Fruit fly (Drosophila melanogaster): Measurements from ENCODE around the gene CG9915.
A peak's percentile ranks its signal among the peaks of the same experiment; 100 is the strongest.

The CG9915 gene

DNA sequence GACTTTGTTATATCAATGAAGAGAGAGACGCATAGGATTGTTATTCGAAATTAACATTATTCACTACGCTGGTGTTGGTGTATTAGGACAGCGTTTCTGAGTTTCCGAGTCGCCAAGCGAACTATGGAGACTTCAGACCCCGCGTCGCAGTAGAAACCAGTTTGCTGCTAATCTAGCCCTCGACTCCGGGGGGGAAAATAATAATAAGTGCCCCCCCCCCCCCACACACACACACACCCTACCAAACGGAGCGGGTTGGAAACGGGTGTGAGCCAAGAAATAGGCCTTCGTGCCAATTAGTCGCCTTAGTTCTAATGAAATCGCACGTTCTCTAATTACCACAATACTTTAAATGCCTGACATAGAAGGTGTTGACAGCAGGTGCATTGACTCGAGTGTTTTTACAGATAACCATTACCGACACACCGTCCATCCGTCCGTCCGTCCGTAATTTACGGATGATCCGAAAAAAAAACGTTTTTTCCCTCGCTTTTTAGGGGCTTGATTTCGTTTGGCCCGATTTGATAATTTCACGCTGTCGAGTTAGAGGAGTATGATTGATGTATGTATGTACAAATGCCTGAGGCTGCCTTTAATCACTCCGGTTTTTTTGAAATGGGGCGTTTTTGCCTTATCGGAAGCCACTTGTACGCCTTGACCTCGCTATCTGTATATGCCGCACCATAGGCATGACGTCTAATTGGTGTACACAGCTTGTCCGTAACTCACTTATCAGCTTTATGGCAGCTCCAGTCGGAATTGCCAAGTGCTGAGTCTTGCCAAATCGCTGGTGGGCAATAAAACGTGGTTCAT lies 31.0 kb downstream of the CG9915 start (continued):
- TF ChIP-seq CG32767 (GFP tag; IDR thresholded peaks at IDR 0.05) = peak; percentile 56; the same call in 1 of the 2 replicates
- TF ChIP-seq chinmo (GFP tag; IDR thresholded peaks at IDR 0.05; ENCODE audit: partially characterized antibody) = 0 out of 4 replicates have a peak, but pooled peaks have one; percentile 53
- no peak for TF ChIP-seq CG30020 (tag; optimal IDR thresholded peaks at IDR 0.05)
- TF ChIP-seq CG12769 (tag; optimal IDR thresholded peaks at IDR 0.05) = peak; percentile 42
- no peak for TF ChIP-seq gsb-n (tag; optimal IDR thresholded peaks at IDR 0.05)
- TF ChIP-seq sqz (GFP tag; optimal IDR thresholded peaks at IDR 0.05) = peak; percentile 73
- peak; percentile 3 for TF ChIP-seq CG13624 (GFP tag; optimal IDR thresholded peaks at IDR 0.05)
- TF ChIP-seq E2f1 (GFP tag; IDR thresholded peaks at IDR 0.05) = no peak
- TF ChIP-seq CG34376 (GFP tag; optimal IDR thresholded peaks at IDR 0.05) = peak; percentile 97
- TF ChIP-seq Sin3A (optimal IDR thresholded peaks at IDR 0.05) = no peak
- peak in 1 of 2 experiments; percentile 30 for TF ChIP-seq eve (GFP tag; optimal IDR thresholded peaks at IDR 0.05)
- TF ChIP-seq CG12155 (GFP tag; optimal IDR thresholded peaks at IDR 0.05) = no peak
- TF ChIP-seq GATAe (GFP tag; conservative IDR thresholded peaks at IDR 0.05) = peak; percentile 31
- TF ChIP-seq exex (tag; optimal IDR thresholded peaks at IDR 0.05) = peak; percentile 88
- peak; percentile 97 for TF ChIP-seq sug (tag; optimal IDR thresholded peaks at IDR 0.05)
- peak; percentile 17 for TF ChIP-seq CG7745 (tag; optimal IDR thresholded peaks at IDR 0.05)
- TF ChIP-seq CG18764 (GFP tag; optimal IDR thresholded peaks at IDR 0.05) = no peak
- TF ChIP-seq NK7.1 (GFP tag; optimal IDR thresholded peaks at IDR 0.05) = no peak
- TF ChIP-seq rib (GFP tag; IDR thresholded peaks at IDR 0.05) = peak; percentile 63
- peak; percentile 26; the same call in 1 of the 2 replicates for TF ChIP-seq Bgb (GFP tag; IDR thresholded peaks at IDR 0.05; ENCODE audit: partially characterized antibody)
- TF ChIP-seq Vsx1 (GFP tag; optimal IDR thresholded peaks at IDR 0.05) = peak; percentile 27
- no peak for TF ChIP-seq CG11247 (GFP tag; IDR thresholded peaks at IDR 0.05)
- no peak for TF ChIP-seq lola (GFP tag; optimal IDR thresholded peaks at IDR 0.05)
- peak; percentile 62 for TF ChIP-seq Hey (tag; optimal IDR thresholded peaks at IDR 0.05)
- TF ChIP-seq Pdp1 (GFP tag; optimal IDR thresholded peaks at IDR 0.05) = peak in 1 of 2 experiments; percentile 22
- TF ChIP-seq CG8290 (GFP tag; optimal IDR thresholded peaks at IDR 0.05) = no peak
- peak in 1 of 2 experiments; percentile 60 for TF ChIP-seq CG8290 (tag; optimal IDR thresholded peaks at IDR 0.05)
- peak; percentile 39 for TF ChIP-seq ftz-f1 (GFP tag; optimal IDR thresholded peaks at IDR 0.05)
- TF ChIP-seq Hr78 (GFP tag; optimal IDR thresholded peaks at IDR 0.05) = peak in 1 of 2 experiments; percentile 68
- TF ChIP-seq mirr (GFP tag; optimal IDR thresholded peaks at IDR 0.05) = peak; percentile 83
- no peak for TF ChIP-seq CG13123 (GFP tag; optimal IDR thresholded peaks at IDR 0.05)
- TF ChIP-seq lab (GFP tag; optimal IDR thresholded peaks at IDR 0.05) = peak; percentile 47
- peak; percentile 93 for TF ChIP-seq crol (GFP tag; IDR thresholded peaks at IDR 0.05)
- peak; percentile 11 for TF ChIP-seq CG4328 (GFP tag; optimal IDR thresholded peaks at IDR 0.05)
- no peak for TF ChIP-seq CG11456 (GFP tag; IDR thresholded peaks at IDR 0.05)
- TF ChIP-seq fru (optimal IDR thresholded peaks at IDR 0.05) = no peak
- TF ChIP-seq pros (GFP tag; optimal IDR thresholded peaks at IDR 0.05) = no peak
- peak; percentile 44 for TF ChIP-seq gem (tag; optimal IDR thresholded peaks at IDR 0.05)
- peak; percentile 11 for TF ChIP-seq bcd (GFP tag; optimal IDR thresholded peaks at IDR 0.05)
- no peak for TF ChIP-seq Opbp (GFP tag; IDR thresholded peaks at IDR 0.05; ENCODE audit: partially characterized antibody)
- peak; percentile 21 for TF ChIP-seq CG13894 (tag; optimal IDR thresholded peaks at IDR 0.05)

Data from whole organism, embryonic.